Worm (Caenorhabditis elegans) whole organism, young adult: ENCODE measurements around the gene F02H6.3.
"Not testable (repeated sequence)": the region's sequence is repeated elsewhere in the genome, so short reads cannot be mapped to it uniquely, and the experiment has no call there.

Experiments used
- D2030.7 ChIP-seq: fragments of 200-800 bp; sonication (Bioruptor generic); IDR thresholded peaks from 2 replicates; pipeline ENCODE4 v1.3.6; 2022; ENCODE audit warnings: missing genetic modification reagents, missing genetic modification characterization, missing compliant biosample characterization
- F10E7.11 ChIP-seq: sonication (generic microtip); optimal IDR thresholded peaks from 2 replicates; lab custom pipeline; 2017; ENCODE audit warnings: mild to moderate bottlenecking, missing genetic modification characterization, moderate library complexity, missing compliant biosample characterization
- F33H1.4 ChIP-seq: fragments of 200-800 bp; sonication (Bioruptor generic); IDR thresholded peaks from 2 replicates; pipeline ENCODE4 v1.3.6; 2022; ENCODE audit warnings: missing genetic modification reagents, missing genetic modification characterization, missing compliant biosample characterization
- F49E8.2 ChIP-seq: sonication (generic microtip); optimal IDR thresholded peaks from 3 replicates; lab custom pipeline; 2017; ENCODE audit warnings: missing genetic modification characterization, mild to moderate bottlenecking, missing compliant biosample characterization, antibody characterized with exemption, moderate library complexity; ENCODE audit not compliant: insufficient read depth
- T07F8.4 ChIP-seq: sonication (generic microtip); optimal IDR thresholded peaks from 2 replicates; lab custom pipeline; 2016; ENCODE audit warnings: mild to moderate bottlenecking, missing genetic modification characterization, moderate library complexity, missing compliant biosample characterization
- Y95B8A.8 ChIP-seq: fragments of 200-800 bp; sonication (Bioruptor generic); IDR thresholded peaks from 2 replicates; pipeline ENCODE4 v1.3.6; 2022; ENCODE audit warnings: missing genetic modification reagents, missing genetic modification characterization, missing compliant biosample characterization
- ama-1 ChIP-seq, 3 experiments: fragments of 150-350 bp in 1 of 3; sonication (generic microtip) in 2 of 3; optimal IDR thresholded peaks; 2 replicates each; lab custom pipeline; 2014 to 2018; ENCODE audit warnings: missing biosample characterization in 2 of 3, missing genetic modification characterization in 2 of 3, missing genetic modification reagents in 2 of 3
- aptf-3 ChIP-seq: fragments of 200-800 bp; sonication (Bioruptor generic); IDR thresholded peaks from 2 replicates; pipeline ENCODE4 v1.3.6; 2022; ENCODE audit warnings: missing genetic modification characterization, missing compliant biosample characterization
- athp-1 ChIP-seq: sonication (generic microtip); optimal IDR thresholded peaks from 2 replicates; lab custom pipeline; 2017; ENCODE audit warnings: mild to moderate bottlenecking, missing genetic modification characterization, missing compliant biosample characterization
- attf-6 ChIP-seq: fragments of 200-800 bp; sonication (Bioruptor generic); IDR thresholded peaks from 2 replicates; pipeline ENCODE4 v1.3.6; 2022; ENCODE audit warnings: missing genetic modification reagents, missing genetic modification characterization, missing compliant biosample characterization
- cebp-2 ChIP-seq: fragments of 200-800 bp; sonication (Bioruptor generic); IDR thresholded peaks from 2 replicates; pipeline ENCODE4 v1.3.6; 2022; ENCODE audit warnings: missing genetic modification characterization, missing compliant biosample characterization
- ceh-40 ChIP-seq: fragments of 200-800 bp; sonication (Bioruptor generic); IDR thresholded peaks from 2 replicates; pipeline ENCODE4 v1.3.6; 2022; ENCODE audit warnings: missing genetic modification characterization, missing compliant biosample characterization
- chd-7 ChIP-seq: sonication (generic microtip); optimal IDR thresholded peaks from 2 replicates; lab custom pipeline; 2016; ENCODE audit warnings: mild to moderate bottlenecking, missing genetic modification characterization, moderate library complexity, missing compliant biosample characterization
- dox-1 ChIP-seq: fragments of 200-800 bp; sonication (Bioruptor generic); IDR thresholded peaks from 2 replicates; pipeline ENCODE4 v1.3.6; 2022; ENCODE audit warnings: missing genetic modification reagents, missing genetic modification characterization, missing compliant biosample characterization
- dpff-1 ChIP-seq: sonication (generic microtip); optimal IDR thresholded peaks from 2 replicates; lab custom pipeline; 2017; ENCODE audit warnings: mild to moderate bottlenecking, missing genetic modification characterization, missing compliant biosample characterization
- dpl-1 ChIP-seq: fragments of 150-350 bp; optimal IDR thresholded peaks from 2 replicates; lab custom pipeline; 2014; ENCODE audit warnings: missing biosample characterization, missing genetic modification reagents, missing genetic modification characterization
- efl-1 ChIP-seq: fragments of 150-350 bp; optimal IDR thresholded peaks from 2 replicates; lab custom pipeline; 2014; ENCODE audit warnings: missing biosample characterization, missing genetic modification reagents, missing genetic modification characterization
- egl-44 ChIP-seq: fragments of 200-800 bp; sonication (Bioruptor generic); IDR thresholded peaks from 2 replicates; pipeline ENCODE4 v1.3.6; 2022; ENCODE audit warnings: missing genetic modification reagents, missing genetic modification characterization, missing compliant biosample characterization
- egrh-3 ChIP-seq: fragments of 200-800 bp; sonication (Bioruptor generic); IDR thresholded peaks from 2 replicates; pipeline ENCODE4 v1.3.6; 2022; ENCODE audit warnings: missing genetic modification reagents, missing genetic modification characterization, missing compliant biosample characterization
- him-1 ChIP-seq: sonication (generic microtip); optimal IDR thresholded peaks from 2 replicates; lab custom pipeline; 2016; ENCODE audit warnings: missing genotype, missing genetic modification reagents, missing genetic modification characterization, missing compliant biosample characterization
- hmg-1.2 ChIP-seq: fragments of 200-800 bp; sonication (Bioruptor generic); IDR thresholded peaks from 2 replicates; pipeline ENCODE4 v1.3.6; 2022; ENCODE audit warnings: missing genetic modification reagents, missing genetic modification characterization, missing compliant biosample characterization
- hmg-20 ChIP-seq: fragments of 200-800 bp; sonication (Bioruptor generic); IDR thresholded peaks from 2 replicates; pipeline ENCODE4 v1.3.6; 2022; ENCODE audit warnings: missing genetic modification reagents, missing genetic modification characterization, missing compliant biosample characterization
- hsf-1 ChIP-seq: fragments of 200-800 bp; sonication (Bioruptor generic); IDR thresholded peaks from 2 replicates; pipeline ENCODE4 v1.3.6; 2022; ENCODE audit warnings: missing genetic modification reagents, missing genetic modification characterization, missing compliant biosample characterization
- lag-1 ChIP-seq: fragments of 200-800 bp; sonication (Bioruptor generic); IDR thresholded peaks from 2 replicates; pipeline ENCODE4 v1.3.6; 2022; ENCODE audit warnings: missing genetic modification reagents, missing genetic modification characterization, missing compliant biosample characterization
- lin-26 ChIP-seq: fragments of 200-800 bp; sonication (Bioruptor generic); IDR thresholded peaks from 2 replicates; pipeline ENCODE4 v1.3.6; 2022; ENCODE audit warnings: missing genetic modification reagents, missing genetic modification characterization, missing compliant biosample characterization
- lin-40 ChIP-seq: sonication (generic microtip); optimal IDR thresholded peaks from 2 replicates; lab custom pipeline; 2016; ENCODE audit warnings: missing genetic modification characterization, mild to moderate bottlenecking, missing compliant biosample characterization, missing genotype, missing genetic modification reagents
- lin-54 ChIP-seq: fragments of 200-800 bp; sonication (Bioruptor generic); optimal IDR thresholded peaks from 2 replicates; lab custom pipeline; 2018; ENCODE audit warnings: mild to moderate bottlenecking, missing genetic modification characterization, missing compliant biosample characterization
- lsl-1 ChIP-seq: fragments of 200-800 bp; sonication (Bioruptor generic); optimal IDR thresholded peaks from 2 replicates; lab custom pipeline; 2018; ENCODE audit warnings: mild to moderate bottlenecking, missing genetic modification characterization, moderate library complexity, missing compliant biosample characterization
- madf-6 ChIP-seq: fragments of 200-800 bp; sonication (Bioruptor generic); IDR thresholded peaks from 2 replicates; pipeline ENCODE4 v1.3.6; 2022; ENCODE audit warnings: missing genetic modification reagents, missing genetic modification characterization, missing compliant biosample characterization
- madf-8 ChIP-seq: fragments of 200-800 bp; sonication (Bioruptor generic); conservative IDR thresholded peaks from 2 replicates; pipeline ENCODE4 v1.3.6; 2022; ENCODE audit warnings: missing genetic modification reagents, missing genetic modification characterization, missing compliant biosample characterization
- mes-4 ChIP-seq: sonication (generic microtip); optimal IDR thresholded peaks from 2 replicates; lab custom pipeline; 2016; ENCODE audit warnings: missing genotype, missing genetic modification characterization, missing compliant biosample characterization
- nhr-120 ChIP-seq: fragments of 200-800 bp; sonication (Bioruptor generic); IDR thresholded peaks from 2 replicates; pipeline ENCODE4 v1.3.6; 2022; ENCODE audit warnings: missing genetic modification characterization, missing compliant biosample characterization
- pbrm-1 ChIP-seq: fragments of 200-800 bp; sonication (Bioruptor generic); IDR thresholded peaks from 2 replicates; pipeline ENCODE4 v1.3.6; 2022; ENCODE audit warnings: missing genetic modification reagents, missing genetic modification characterization, missing compliant biosample characterization
- pha-4 ChIP-seq: fragments of 150-350 bp; sonication (generic microtip); optimal IDR thresholded peaks from 2 replicates; lab custom pipeline; 2014; ENCODE audit warnings: missing biosample characterization, missing genetic modification reagents, missing genetic modification characterization
- snpc-4 ChIP-seq, 5 experiments: fragments of 150-350 bp in 1 of 5; sonication (generic microtip) in 4 of 5; optimal IDR thresholded peaks; 2 replicates each; lab custom pipeline; 2014 to 2018; ENCODE audit warnings: missing genetic modification characterization in 5 of 5, missing biosample characterization in 3 of 5, antibody characterized with exemption in 2 of 5, mild to moderate bottlenecking in 2 of 5, missing compliant biosample characterization in 2 of 5, missing genotype in 2 of 5, moderate library complexity in 2 of 5, missing genetic modification reagents in 1 of 5
- tbx-9 ChIP-seq: sonication (generic microtip); optimal IDR thresholded peaks from 2 replicates; lab custom pipeline; 2016; ENCODE audit warnings: borderline replicate concordance, missing genetic modification characterization, inconsistent platforms, missing compliant biosample characterization
- unc-62 ChIP-seq: fragments of 150-350 bp; optimal IDR thresholded peaks from 2 replicates; lab custom pipeline; 2014; ENCODE audit warnings: missing biosample characterization, missing genetic modification reagents, missing genetic modification characterization
- xnd-1 ChIP-seq: sonication (generic microtip); optimal IDR thresholded peaks from 2 replicates; lab custom pipeline; 2016; ENCODE audit warnings: missing genotype, missing genetic modification reagents, missing genetic modification characterization, missing compliant biosample characterization
- zim-3 ChIP-seq: sonication (generic microtip); optimal IDR thresholded peaks from 2 replicates; lab custom pipeline; 2017; ENCODE audit warnings: mild to moderate bottlenecking, missing genetic modification characterization, moderate library complexity, missing compliant biosample characterization

F02H6.3 gene

ce11 chrIV:14208363-14208762 lies 5.1 kb downstream of the F02H6.3 start:
- 0 out of 2 replicates have a peak, but pooled peaks have one; percentile 31 for TF ChIP-seq cebp-2

ce11 chrIV:14215777-14216176 lies 12.6 kb downstream of the F02H6.3 start:
- TF ChIP-seq madf-8 = 0 out of 2 replicates have a peak, but pooled peaks have one; percentile 5
- no peak for TF ChIP-seq lsl-1 (GFP tag; lab: Kevin White, UChicago)
- TF ChIP-seq madf-6 = peak; percentile 68
- TF ChIP-seq athp-1 (tag; lab: Kevin White, UChicago) = no peak
- TF ChIP-seq lin-40 = no peak
- no peak for TF ChIP-seq zim-3 (tag; lab: Kevin White, UChicago)
- TF ChIP-seq chd-7 (tag; lab: Kevin White, UChicago) = no peak
- no peak for TF ChIP-seq T07F8.4
- TF ChIP-seq dpl-1 (GFP tag; lab: Kevin White, UChicago) = peak; percentile 23
- TF ChIP-seq nhr-120 (GFP tag; lab: Robert Waterston, UW) = no peak
- no peak for TF ChIP-seq F49E8.2 (tag; lab: Kevin White, UChicago)
- TF ChIP-seq snpc-4 (GFP tag; optimal IDR thresholded peaks at IDR 0.05; lab: Kevin White, UChicago) = no peak
- peak in 1 of 4 experiments; percentile 15 for TF ChIP-seq snpc-4 (tag; optimal IDR thresholded peaks at IDR 0.05; lab: Kevin White, UChicago)
- TF ChIP-seq egrh-3 (GFP tag; lab: Robert Waterston, UW) = no peak
- peak; percentile 81 for TF ChIP-seq efl-1 (GFP tag; lab: Kevin White, UChicago)

DNA sequence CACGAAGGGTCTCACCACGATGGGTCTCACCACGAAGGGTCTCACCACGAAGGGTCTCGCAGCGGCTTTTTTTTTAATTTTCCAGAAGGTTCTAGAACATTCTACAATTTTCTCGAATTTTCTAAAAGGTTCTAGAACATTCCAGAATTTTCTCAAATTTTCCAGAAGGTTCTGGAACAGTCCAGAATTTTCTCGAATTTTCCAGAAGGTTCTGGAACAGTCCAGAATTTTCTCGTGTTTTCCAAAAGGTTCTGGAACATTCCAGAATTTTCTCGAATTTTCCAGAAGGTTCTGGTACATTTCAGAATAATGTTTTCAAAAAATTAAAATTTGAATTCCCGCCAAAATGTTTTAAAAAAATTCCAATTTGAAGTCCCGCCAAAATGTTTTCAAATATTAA lies 14.9 kb downstream of the F02H6.3 start:
- TF ChIP-seq F33H1.4 (GFP tag; lab: Robert Waterston, UW) (peak; percentile 48), aptf-3 (GFP tag; lab: Robert Waterston, UW) (0 out of 2 replicates have a peak, but pooled peaks have one; percentile 12), hsf-1 (GFP tag; lab: Robert Waterston, UW) (peak; percentile 98), madf-6 (0 out of 2 replicates have a peak, but pooled peaks have one; percentile 31), dox-1 (GFP tag; lab: Robert Waterston, UW) (peak; percentile 58), ceh-40 (GFP tag; lab: Robert Waterston, UW) (0 out of 2 replicates have a peak, but pooled peaks have one; percentile 16)

ce11 chrIV:14218526-14218925 lies 15.3 kb downstream of the F02H6.3 start:
- TF ChIP-seq hmg-1.2 (GFP tag; lab: Robert Waterston, UW) = peak; percentile 27; the same call in 1 of the 2 replicates
- TF ChIP-seq attf-6 (GFP tag; lab: Robert Waterston, UW) = peak; percentile 93
- TF ChIP-seq snpc-4 (GFP tag; optimal IDR thresholded peaks at IDR 0.05; lab: Kevin White, UChicago) = not testable (repeated sequence)
- peak in 1 of 4 experiments; percentile 89 for TF ChIP-seq snpc-4 (tag; optimal IDR thresholded peaks at IDR 0.05; lab: Kevin White, UChicago)
- 0 out of 2 replicates have a peak, but pooled peaks have one; percentile 9 for TF ChIP-seq madf-8
- peak; percentile 65; the same call in 1 of the 2 replicates for TF ChIP-seq pbrm-1 (GFP tag; lab: Robert Waterston, UW)

- TF ChIP-seq ama-1 (optimal IDR thresholded peaks at IDR 0.05; lab: Kevin White, UChicago) (peak; percentile 40), ama-1 (GFP tag; optimal IDR thresholded peaks at IDR 0.05; lab: Kevin White, UChicago) (no peak), dox-1 (GFP tag; lab: Robert Waterston, UW) (0 out of 2 replicates have a peak, but pooled peaks have one; percentile 20), F10E7.11 (tag; lab: Kevin White, UChicago) (no peak)
- TF ChIP-seq, all 124 proteins: peak for 2
Measured at ce11 chrIV:14219714-14220113, 16.5 kb downstream of the F02H6.3 start, which contains the start of gene sqrd-1. TSS of gene sqrd-1 (plus strand) at chrIV:14219871.

DNA sequence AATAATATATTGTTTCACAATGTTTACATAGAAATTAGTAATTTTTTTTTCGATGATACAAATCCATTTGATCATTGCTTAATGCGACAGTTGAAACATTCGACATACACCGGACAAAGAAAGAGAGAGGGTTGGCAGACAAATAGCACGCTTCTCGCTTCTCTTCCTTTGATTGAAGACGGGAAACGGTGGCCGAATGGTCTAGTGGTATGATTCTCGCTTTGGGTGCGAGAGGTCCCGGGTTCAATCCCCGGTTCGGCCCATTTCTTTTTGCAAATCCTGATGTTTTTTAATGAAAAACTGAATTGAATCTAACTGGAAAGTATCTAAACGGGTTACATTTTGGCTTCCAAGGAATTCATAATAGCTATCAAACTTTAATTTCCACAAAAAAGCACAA lies 21.7 kb downstream of the F02H6.3 start:
- peak; percentile 88 for TF ChIP-seq him-1 (tag; lab: Kevin White, UChicago)
- TF ChIP-seq hmg-20 (GFP tag; lab: Robert Waterston, UW) = peak; percentile 56; the same call in 1 of the 2 replicates
- no peak for TF ChIP-seq Y95B8A.8 (GFP tag; lab: Robert Waterston, UW)
- no peak for TF ChIP-seq pha-4
- TF ChIP-seq F33H1.4 (GFP tag; lab: Robert Waterston, UW) = peak; percentile 58
- TF ChIP-seq dpff-1 (tag; lab: Kevin White, UChicago) = no peak
- TF ChIP-seq mes-4 = peak; percentile 45
- TF ChIP-seq lin-54 (GFP tag; lab: Kevin White, UChicago) = peak; percentile 67
- TF ChIP-seq D2030.7 = peak; percentile 76
- no peak for TF ChIP-seq unc-62 (GFP tag; lab: Kevin White, UChicago)
- peak; percentile 67; the same call in 1 of the 2 replicates for TF ChIP-seq egl-44 (GFP tag; lab: Robert Waterston, UW)
- no peak for TF ChIP-seq xnd-1 (tag; lab: Kevin White, UChicago)
- no peak for TF ChIP-seq tbx-9 (tag; lab: Kevin White, UChicago)
- no peak for TF ChIP-seq lag-1 (GFP tag; lab: Robert Waterston, UW)
- TF ChIP-seq lin-26 (GFP tag; lab: Robert Waterston, UW) = peak; percentile 97
